Fruit fly (Drosophila melanogaster) whole organism, embryonic: Measurements from ENCODE around the gene CG13038.

Experiments used
- B-H2 ChIP-seq: fragments of 200-800 bp; sonication (Bioruptor generic); optimal IDR thresholded peaks from 2 replicates; lab custom pipeline; 2018; ENCODE audit warnings: missing biosample characterization, mild to moderate bottlenecking, missing genetic modification characterization
- Bdp1 ChIP-seq: fragments of 200-800 bp; sonication (Bioruptor generic); optimal IDR thresholded peaks from 3 replicates; lab custom pipeline; 2016; ENCODE audit warnings: missing biosample characterization, missing genetic modification characterization
- Blimp-1 ChIP-seq: fragments of 200-800 bp; sonication (Bioruptor generic); optimal IDR thresholded peaks from 3 replicates; lab custom pipeline; 2018; ENCODE audit warnings: missing biosample characterization, missing genetic modification characterization, mild to moderate bottlenecking, moderate library complexity, missing genetic modification reagents
- CG1024 ChIP-seq: fragments of 200-800 bp; sonication (Bioruptor generic); IDR thresholded peaks from 2 replicates; pipeline ENCODE4 v1.3.6; 2022; ENCODE audit warnings: missing biosample characterization, missing genetic modification characterization
- CG10462 ChIP-seq: fragments of 200-800 bp; sonication (Bioruptor generic); optimal IDR thresholded peaks from 2 replicates; lab custom pipeline; 2016; ENCODE audit warnings: missing biosample characterization, missing genetic modification characterization
- CG11093 ChIP-seq: fragments of 200-800 bp; sonication (Bioruptor generic); IDR thresholded peaks from 3 replicates; pipeline ENCODE4 v1.3.6; 2022; ENCODE audit warnings: missing biosample characterization, missing genetic modification characterization
- CG11504 ChIP-seq: fragments of 200-800 bp; sonication (Bioruptor generic); optimal IDR thresholded peaks from 3 replicates; lab custom pipeline; 2019; ENCODE audit warnings: missing biosample characterization, mild to moderate bottlenecking, missing genetic modification characterization, moderate library complexity
- CG11695 ChIP-seq: fragments of 200-800 bp; sonication (Bioruptor generic); IDR thresholded peaks from 3 replicates; pipeline ENCODE4 v1.3.6; 2022; ENCODE audit warnings: missing biosample characterization, missing genetic modification characterization
- CG11723 ChIP-seq: fragments of 200-800 bp; sonication (Bioruptor generic); optimal IDR thresholded peaks from 2 replicates; lab custom pipeline; 2017; ENCODE audit warnings: missing biosample characterization, mild to moderate bottlenecking, missing genetic modification characterization
- CG12155 ChIP-seq: fragments of 200-800 bp; sonication (Bioruptor generic); optimal IDR thresholded peaks from 3 replicates; lab custom pipeline; 2016; ENCODE audit warnings: missing biosample characterization, missing genetic modification characterization
- CG15011 ChIP-seq: fragments of 200-800 bp; sonication (Bioruptor generic); optimal IDR thresholded peaks from 3 replicates; lab custom pipeline; 2018; ENCODE audit warnings: missing biosample characterization, mild to moderate bottlenecking, missing genetic modification characterization
- CG16815 ChIP-seq: fragments of 200-800 bp; sonication (Bioruptor generic); optimal IDR thresholded peaks from 3 replicates; lab custom pipeline; 2017; ENCODE audit warnings: missing biosample characterization, mild to moderate bottlenecking, missing genetic modification characterization
- CG18262 ChIP-seq: fragments of 200-800 bp; optimal IDR thresholded peaks from 3 replicates; lab custom pipeline; 2019; ENCODE audit warnings: missing biosample characterization, mild to moderate bottlenecking, missing genetic modification characterization, moderate library complexity
- CG34224 ChIP-seq: fragments of 200-800 bp; sonication (Bioruptor generic); IDR thresholded peaks from 3 replicates; pipeline ENCODE4 v1.3.6; 2022; ENCODE audit warnings: missing biosample characterization, missing genetic modification characterization; ENCODE audit not compliant: partially characterized antibody
- CG4424 ChIP-seq: fragments of 200-800 bp; sonication (Bioruptor generic); optimal IDR thresholded peaks from 3 replicates; lab custom pipeline; 2016; ENCODE audit warnings: missing biosample characterization, missing genetic modification characterization
- CG4617 ChIP-seq: fragments of 200-800 bp; sonication (Bioruptor generic); optimal IDR thresholded peaks from 3 replicates; lab custom pipeline; 2016; ENCODE audit warnings: missing biosample characterization, missing genetic modification characterization, borderline replicate concordance
- CG6254 ChIP-seq: fragments of 200-800 bp; sonication (Bioruptor generic); optimal IDR thresholded peaks from 3 replicates; lab custom pipeline; 2017; ENCODE audit warnings: mild to moderate bottlenecking, missing biosample characterization, missing genetic modification reagents, missing genetic modification characterization
- CG6791 ChIP-seq: fragments of 200-800 bp; sonication (Bioruptor generic); IDR thresholded peaks from 3 replicates; pipeline ENCODE4 v1.3.6; 2022; ENCODE audit warnings: missing biosample characterization, missing genetic modification characterization; ENCODE audit not compliant: partially characterized antibody
- CG7357 ChIP-seq: fragments of 200-800 bp; sonication (Bioruptor generic); IDR thresholded peaks from 3 replicates; pipeline ENCODE4 v1.3.6; 2022; ENCODE audit warnings: missing biosample characterization, missing genetic modification characterization
- CG9797 ChIP-seq: fragments of 200-800 bp; sonication (Bioruptor generic); optimal IDR thresholded peaks from 3 replicates; lab custom pipeline; 2018; ENCODE audit warnings: missing biosample characterization, mild to moderate bottlenecking, missing genetic modification characterization
- Drgx ChIP-seq: fragments of 200-800 bp; sonication (Bioruptor generic); IDR thresholded peaks from 2 replicates; pipeline ENCODE4 v1.3.6; 2022; ENCODE audit warnings: missing biosample characterization, missing genetic modification characterization
- Elba2 ChIP-seq: fragments of 200-800 bp; sonication (Bioruptor generic); optimal IDR thresholded peaks from 3 replicates; lab custom pipeline; 2016; ENCODE audit warnings: missing biosample characterization, missing genetic modification characterization
- Ets97D ChIP-seq: fragments of 200-800 bp; sonication (Bioruptor generic); optimal IDR thresholded peaks from 3 replicates; lab custom pipeline; 2016; ENCODE audit warnings: missing biosample characterization, missing genetic modification characterization
- Hand ChIP-seq: fragments of 200-800 bp; sonication (Bioruptor generic); optimal IDR thresholded peaks from 2 replicates; lab custom pipeline; 2017; ENCODE audit warnings: mild to moderate bottlenecking, missing biosample characterization, missing genetic modification reagents, missing genetic modification characterization
- HmgZ ChIP-seq: fragments of 200-800 bp; sonication (Bioruptor generic); optimal IDR thresholded peaks from 2 replicates; lab custom pipeline; 2018; ENCODE audit warnings: missing biosample characterization, mild to moderate bottlenecking, missing genetic modification characterization
- Hr51 ChIP-seq, 2 experiments: fragments of 200-800 bp; sonication (Bioruptor generic); optimal IDR thresholded peaks; 2 replicates in 1 of 2; 3 replicates in 1 of 2; lab custom pipeline; 2016 to 2018; ENCODE audit warnings: missing biosample characterization in 2 of 2, missing genetic modification characterization in 2 of 2, mild to moderate bottlenecking in 1 of 2, moderate library complexity in 1 of 2
- Lhr ChIP-seq: fragments of 200-800 bp; sonication (Bioruptor generic); optimal IDR thresholded peaks from 3 replicates; lab custom pipeline; 2017; ENCODE audit warnings: mild to moderate bottlenecking, missing biosample characterization, missing genetic modification reagents, missing genetic modification characterization
- Lim3 ChIP-seq: fragments of 200-800 bp; sonication (Bioruptor generic); IDR thresholded peaks from 2 replicates; pipeline ENCODE4 v1.3.6; 2022; ENCODE audit warnings: missing biosample characterization, missing genetic modification characterization
- Oaz ChIP-seq: fragments of 200-800 bp; sonication (Bioruptor generic); IDR thresholded peaks from 2 replicates; pipeline ENCODE4 v1.3.6; 2022; ENCODE audit warnings: missing biosample characterization, missing genetic modification characterization
- Tbp ChIP-seq: fragments of >200 bp; optimal IDR thresholded peaks from 2 replicates; lab custom pipeline; 2018; ENCODE audit warnings: missing biosample characterization, missing genetic modification characterization
- ab ChIP-seq: fragments of 200-800 bp; sonication (Bioruptor generic); optimal IDR thresholded peaks from 2 replicates; lab custom pipeline; 2016; ENCODE audit warnings: missing biosample characterization, missing genetic modification characterization
- ci ChIP-seq: fragments of 200-800 bp; sonication (Bioruptor generic); IDR thresholded peaks from 3 replicates; pipeline ENCODE4 v1.3.6; 2022; ENCODE audit warnings: missing biosample characterization, missing genetic modification characterization
- crc ChIP-seq: fragments of 200-800 bp; sonication (Bioruptor generic); optimal IDR thresholded peaks from 2 replicates; lab custom pipeline; 2016; ENCODE audit warnings: missing biosample characterization, missing genetic modification characterization
- crol ChIP-seq: fragments of 200-800 bp; sonication (Bioruptor generic); IDR thresholded peaks from 2 replicates; pipeline ENCODE4 v1.3.6; 2022; ENCODE audit warnings: missing biosample characterization, missing genetic modification characterization
- cwo ChIP-seq: fragments of 200-800 bp; sonication (Bioruptor generic); optimal IDR thresholded peaks from 3 replicates; lab custom pipeline; 2017; ENCODE audit warnings: missing biosample characterization, missing genetic modification characterization, mild to moderate bottlenecking, moderate library complexity, missing genetic modification reagents
- dm ChIP-seq: fragments of 200-800 bp; sonication (Bioruptor generic); optimal IDR thresholded peaks from 3 replicates; lab custom pipeline; 2016; ENCODE audit warnings: missing biosample characterization, missing genetic modification characterization
- gt ChIP-seq: fragments of 200-800 bp; sonication (Bioruptor generic); IDR thresholded peaks from 2 replicates; pipeline ENCODE4 v1.3.6; 2022; ENCODE audit warnings: missing biosample characterization, missing genetic modification characterization
- hkb ChIP-seq, 2 experiments: fragments of 200-800 bp in 1 of 2; fragments of >200 bp in 1 of 2; sonication (Bioruptor generic) in 1 of 2; IDR thresholded peaks in 1 of 2; optimal IDR thresholded peaks in 1 of 2; 2 replicates each; pipeline versions ENCODE4 v1.3.6 to Lab custom; 2017 to 2022; ENCODE audit warnings: missing biosample characterization in 1 of 2, missing genetic modification characterization in 1 of 2
- klu ChIP-seq: fragments of 200-800 bp; sonication (Bioruptor generic); IDR thresholded peaks from 2 replicates; pipeline ENCODE4 v1.3.6; 2022; ENCODE audit warnings: missing biosample characterization, missing genetic modification characterization
- oc ChIP-seq: fragments of 200-800 bp; sonication (Bioruptor generic); optimal IDR thresholded peaks from 2 replicates; lab custom pipeline; 2018; ENCODE audit warnings: missing biosample characterization, mild to moderate bottlenecking, missing genetic modification characterization, moderate library complexity
- phol ChIP-seq: fragments of 200-800 bp; sonication (Bioruptor generic); optimal IDR thresholded peaks from 3 replicates; lab custom pipeline; 2018; ENCODE audit warnings: missing biosample characterization, mild to moderate bottlenecking, missing genetic modification characterization, moderate library complexity
- run ChIP-seq: fragments of 200-800 bp; sonication (Bioruptor generic); optimal IDR thresholded peaks from 3 replicates; lab custom pipeline; 2018; ENCODE audit warnings: missing biosample characterization, mild to moderate bottlenecking, missing genetic modification characterization
- slou ChIP-seq: fragments of 200-800 bp; sonication (Bioruptor generic); optimal IDR thresholded peaks from 3 replicates; lab custom pipeline; 2016; ENCODE audit warnings: missing biosample characterization, missing genetic modification characterization
- stwl ChIP-seq: fragments of 200-800 bp; sonication (Bioruptor generic); optimal IDR thresholded peaks from 3 replicates; lab custom pipeline; 2018; ENCODE audit warnings: missing biosample characterization, mild to moderate bottlenecking, missing genetic modification characterization, moderate library complexity
- tll ChIP-seq, 2 experiments: fragments of 200-800 bp in 1 of 2; fragments of >200 bp in 1 of 2; sonication (Bioruptor generic) in 1 of 2; optimal IDR thresholded peaks; 2 replicates each; lab custom pipeline; 2017 to 2019; ENCODE audit warnings: missing biosample characterization in 2 of 2, missing genetic modification characterization in 2 of 2, mild to moderate bottlenecking in 1 of 2, moderate library complexity in 1 of 2
- vfl ChIP-seq: fragments of 200-800 bp; sonication (Bioruptor generic); optimal IDR thresholded peaks from 2 replicates; lab custom pipeline; 2016; ENCODE audit warnings: missing biosample characterization, missing genetic modification characterization
- zfh2 ChIP-seq: fragments of 200-800 bp; sonication (Bioruptor generic); optimal IDR thresholded peaks from 2 replicates; lab custom pipeline; 2016; ENCODE audit warnings: missing biosample characterization, missing genetic modification characterization

Gene CG13038

DNA sequence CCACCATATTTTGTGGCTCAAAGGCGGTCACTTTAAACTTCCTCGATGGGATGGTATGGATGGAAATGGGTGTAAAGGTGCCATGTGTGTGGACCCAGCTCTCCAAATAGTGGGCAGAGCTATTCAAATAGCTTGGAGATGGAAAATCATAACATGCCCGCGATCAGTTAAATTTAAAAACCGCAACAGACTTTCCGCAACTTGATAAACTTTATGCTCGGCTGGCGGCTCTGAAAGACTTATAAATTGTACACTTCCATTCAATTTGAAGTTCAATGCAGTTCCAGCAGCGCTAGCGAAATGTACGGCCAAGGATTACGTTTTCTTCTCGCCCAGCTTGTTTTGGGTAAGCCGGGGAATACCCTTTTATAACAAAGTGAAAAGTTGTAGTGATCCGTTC, 18.3 kb upstream of the CG13038 start, which contains the start of gene CG33257:
CG33257 (plus strand) TSS at position 301 of the 400 bp plus-strand sequence.
- no peak for TF ChIP-seq CG12155 (GFP tag; lab: Kevin White, UChicago)
- no peak for TF ChIP-seq run (tag; lab: Kevin White, UChicago)
- no peak for TF ChIP-seq CG7357 (GFP tag; lab: Robert Waterston, UW)
- no peak for TF ChIP-seq gt
- TF ChIP-seq Lim3 (GFP tag; lab: Robert Waterston, UW): no peak
- TF ChIP-seq Ets97D (GFP tag; lab: Kevin White, UChicago): no peak
- TF ChIP-seq B-H2 (GFP tag; lab: Kevin White, UChicago): no peak
- TF ChIP-seq CG6254 (GFP tag; lab: Kevin White, UChicago): no peak
- TF ChIP-seq hkb (optimal IDR thresholded peaks at IDR 0.05; lab: Kevin White, UChicago): no peak
- TF ChIP-seq hkb (GFP tag; IDR thresholded peaks at IDR 0.05; lab: Robert Waterston, UW): no peak
- TF ChIP-seq crc (GFP tag; lab: Kevin White, UChicago): no peak
- no peak for TF ChIP-seq Oaz (GFP tag; lab: Robert Waterston, UW)
- no peak for TF ChIP-seq cwo (GFP tag; lab: Kevin White, UChicago)

DNA sequence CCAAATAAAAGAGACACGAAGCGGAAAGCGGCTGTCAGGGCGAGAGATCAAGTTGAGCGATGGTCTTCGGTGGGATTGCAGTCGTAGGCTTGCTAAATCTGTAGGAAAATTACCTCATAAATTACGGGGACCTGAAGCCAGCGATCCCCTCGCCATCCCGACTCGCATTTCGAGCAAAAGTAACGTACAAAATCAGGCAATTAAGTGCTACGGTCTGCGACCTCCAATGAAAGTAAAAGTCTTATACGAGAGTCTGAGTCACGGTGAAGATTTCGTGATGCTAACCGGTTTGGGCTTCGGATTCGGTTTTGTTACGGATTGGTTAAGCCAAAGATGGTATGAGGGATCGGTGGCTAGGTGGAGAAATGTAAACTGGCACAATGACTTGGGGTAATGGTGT, 12.2 kb upstream of the CG13038 start:
- peak; percentile 98 for TF ChIP-seq Blimp-1 (GFP tag; lab: Kevin White, UChicago)
- peak; percentile 16 for TF ChIP-seq oc
- no peak for TF ChIP-seq Bdp1 (GFP tag; lab: Kevin White, UChicago)

DNA sequence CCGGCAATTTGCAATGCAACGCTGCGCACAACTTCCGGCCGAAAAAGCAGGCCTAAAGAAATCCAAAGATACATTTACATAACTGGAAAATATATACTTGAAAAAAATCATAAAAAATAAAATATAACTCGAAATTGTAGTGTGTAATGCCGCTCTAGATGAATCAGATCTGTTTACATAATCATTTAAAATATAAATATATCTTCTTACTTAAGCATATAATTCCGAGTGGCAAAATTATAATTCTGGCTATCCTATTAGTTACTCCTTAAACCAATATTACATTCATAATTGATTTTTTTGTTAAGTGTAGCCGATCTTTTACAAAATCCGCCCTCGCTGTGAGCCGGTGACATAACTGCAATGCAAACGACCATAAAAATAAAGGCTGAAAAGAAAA, 11.8 kb upstream of the CG13038 start:
- no peak for TF ChIP-seq CG6791 (GFP tag; lab: Robert Waterston, UW)
- TF ChIP-seq Elba2 (GFP tag; lab: Kevin White, UChicago): no peak
- TF ChIP-seq dm (GFP tag; lab: Kevin White, UChicago): no peak
- TF ChIP-seq run (tag; lab: Kevin White, UChicago): no peak
- TF ChIP-seq CG34224 (GFP tag; lab: Robert Waterston, UW): no peak
- no peak for TF ChIP-seq CG10462 (GFP tag; lab: Kevin White, UChicago)
- TF ChIP-seq CG7357 (GFP tag; lab: Robert Waterston, UW): no peak
- TF ChIP-seq Blimp-1 (GFP tag; lab: Kevin White, UChicago): no peak
- TF ChIP-seq phol (tag; lab: Kevin White, UChicago): peak; percentile 18
- no peak for TF ChIP-seq Hand (GFP tag; lab: Kevin White, UChicago)
- TF ChIP-seq slou (GFP tag; lab: Kevin White, UChicago): no peak
- no peak for TF ChIP-seq CG11504 (tag; lab: Kevin White, UChicago)
- TF ChIP-seq CG1024 (GFP tag; lab: Robert Waterston, UW): no peak
- TF ChIP-seq CG15011 (GFP tag; lab: Kevin White, UChicago): no peak
- no peak for TF ChIP-seq CG11723 (GFP tag; lab: Kevin White, UChicago)
- TF ChIP-seq crol: no peak
- TF ChIP-seq vfl (GFP tag; lab: Kevin White, UChicago): no peak
- no peak for TF ChIP-seq CG16815
- TF ChIP-seq Hr51 (GFP tag; optimal IDR thresholded peaks at IDR 0.05; lab: Kevin White, UChicago): peak in 1 of 2 experiments; percentile 52
- TF ChIP-seq stwl (tag; lab: Kevin White, UChicago): no peak
- TF ChIP-seq CG4617 (GFP tag; lab: Kevin White, UChicago): no peak
- TF ChIP-seq ab: no peak
- no peak for TF ChIP-seq Tbp
- TF ChIP-seq CG18262 (tag; lab: Kevin White, UChicago): no peak
- TF ChIP-seq HmgZ (tag; lab: Kevin White, UChicago): no peak
- no peak for TF ChIP-seq CG6254 (GFP tag; lab: Kevin White, UChicago)
- 0 out of 3 replicates have a peak, but pooled peaks have one; percentile 9 for TF ChIP-seq ci (GFP tag; lab: Robert Waterston, UW)
- TF ChIP-seq CG11093 (GFP tag; lab: Robert Waterston, UW): no peak
- no peak for TF ChIP-seq klu (GFP tag; lab: Robert Waterston, UW)
- no peak for TF ChIP-seq tll (GFP tag; optimal IDR thresholded peaks at IDR 0.05; lab: Kevin White, UChicago)
- TF ChIP-seq CG11695 (GFP tag; lab: Robert Waterston, UW): no peak
- TF ChIP-seq zfh2 (GFP tag; lab: Kevin White, UChicago): no peak
- TF ChIP-seq Drgx (GFP tag; lab: Robert Waterston, UW): no peak
- no peak for TF ChIP-seq CG4424
- TF ChIP-seq Lhr (GFP tag; lab: Kevin White, UChicago): no peak
- TF ChIP-seq CG9797 (GFP tag; lab: Kevin White, UChicago): no peak
